Worm (Caenorhabditis elegans): ENCODE measurements around the gene ced-8.

Gene ced-8

ce11 chrX:8381651-8382050 lies 35.1 kb downstream of the ced-8 start (continued):
- TF ChIP-seq B0035.1 (tag; optimal IDR thresholded peaks at IDR 0.05) = no peak
- TF ChIP-seq K12H6.12 (tag; optimal IDR thresholded peaks at IDR 0.05) = no peak
- no peak for TF ChIP-seq lsy-27 (tag; optimal IDR thresholded peaks at IDR 0.05; ENCODE audit: borderline replicate concordance, insufficient read depth)
- no peak for TF ChIP-seq bed-2 (GFP tag; IDR thresholded peaks at IDR 0.05)
- TF ChIP-seq nfyb-1 (GFP tag; IDR thresholded peaks at IDR 0.05) = 0 out of 2 replicates have a peak, but pooled peaks have one; percentile 43
- no peak for TF ChIP-seq lin-40 (tag; optimal IDR thresholded peaks at IDR 0.05)
- TF ChIP-seq ztf-18 (tag; optimal IDR thresholded peaks at IDR 0.05) = peak; percentile 46
- TF ChIP-seq Y79H2A.3 (GFP tag; conservative IDR thresholded peaks at IDR 0.05) = no peak
- no peak for TF ChIP-seq nhr-120 (GFP tag; IDR thresholded peaks at IDR 0.05)
- no peak for TF ChIP-seq ztf-25 (GFP tag; IDR thresholded peaks at IDR 0.05)
- TF ChIP-seq fkh-3 (tag; optimal IDR thresholded peaks at IDR 0.05) = no peak
- TF ChIP-seq let-607 (tag; optimal IDR thresholded peaks at IDR 0.05) = peak in 1 of 2 experiments; percentile 34
- TF ChIP-seq F37B4.10 (GFP tag; IDR thresholded peaks at IDR 0.05) = no peak
- TF ChIP-seq efl-1 (GFP tag; optimal IDR thresholded peaks at IDR 0.05) = no peak
- TF ChIP-seq let-526 (GFP tag; IDR thresholded peaks at IDR 0.05) = no peak
- TF ChIP-seq F23B12.7 (tag; optimal IDR thresholded peaks at IDR 0.05; ENCODE audit: insufficient read depth) = peak; percentile 40
- no peak for TF ChIP-seq egrh-3 (GFP tag; IDR thresholded peaks at IDR 0.05)
- no peak for TF ChIP-seq F55B11.4 (tag; optimal IDR thresholded peaks at IDR 0.05; ENCODE audit: borderline replicate concordance, insufficient read depth)
- TF ChIP-seq unc-62 (GFP tag; optimal IDR thresholded peaks at IDR 0.05) = no peak
- peak; percentile 80 for TF ChIP-seq nhr-90 (tag; optimal IDR thresholded peaks at IDR 0.05)
- TF ChIP-seq snpc-1.1 (tag; optimal IDR thresholded peaks at IDR 0.05; ENCODE audit: insufficient read depth) = no peak
- peak; percentile 74 for TF ChIP-seq snpc-3.4 (tag; optimal IDR thresholded peaks at IDR 0.05)
- TF ChIP-seq xnd-1 (tag; optimal IDR thresholded peaks at IDR 0.05) = no peak
- TF ChIP-seq somi-1 (GFP tag; optimal IDR thresholded peaks at IDR 0.05) = no peak
- no peak for TF ChIP-seq sea-2 (GFP tag; IDR thresholded peaks at IDR 0.05)
- no peak for TF ChIP-seq dpl-1 (GFP tag; optimal IDR thresholded peaks at IDR 0.05)
- no peak for TF ChIP-seq mel-28 (tag; optimal IDR thresholded peaks at IDR 0.05; ENCODE audit: borderline replicate concordance)
- peak; percentile 28; the same call in 1 of the 2 replicates for TF ChIP-seq ekl-4 (GFP tag; IDR thresholded peaks at IDR 0.05)
- TF ChIP-seq madf-6 (GFP tag; IDR thresholded peaks at IDR 0.05) = peak; percentile 49; the same call in 1 of the 2 replicates
- TF ChIP-seq repo-1 (tag; optimal IDR thresholded peaks at IDR 0.05) = peak; percentile 58
- TF ChIP-seq ceh-100 (GFP tag; IDR thresholded peaks at IDR 0.05) = peak; percentile 45; the same call in 1 of the 2 replicates
- no peak for TF ChIP-seq ceh-91 (GFP tag; IDR thresholded peaks at IDR 0.05)
- peak; percentile 43 for TF ChIP-seq T07F8.4 (tag; optimal IDR thresholded peaks at IDR 0.05)
- TF ChIP-seq sptf-2 (GFP tag; optimal IDR thresholded peaks at IDR 0.05) = no peak
- TF ChIP-seq egl-18 (GFP tag; IDR thresholded peaks at IDR 0.05) = no peak
- no peak for TF ChIP-seq unc-130 (GFP tag; optimal IDR thresholded peaks at IDR 0.05)

ce11 chrX:8378312-8378711 lies 38.4 kb downstream of the ced-8 start, which contains the start of gene tbc-18:
tbc-18 (plus strand) TSS chrX:8378557.
- TF ChIP-seq K12H6.12 (tag; optimal IDR thresholded peaks at IDR 0.05) (peak; percentile 21), nhr-80 (tag; optimal IDR thresholded peaks at IDR 0.05) (peak; percentile 12), tbp1 (GFP tag; optimal IDR thresholded peaks at IDR 0.05) (peak; percentile 5), cebp-1 (GFP tag; IDR thresholded peaks at IDR 0.05) (no peak), cebp-1 (tag; optimal IDR thresholded peaks at IDR 0.05) (peak; percentile 54), zfh-2 (GFP tag; conservative IDR thresholded peaks at IDR 0.05) (no peak), fkh-3 (tag; optimal IDR thresholded peaks at IDR 0.05) (no peak), lin-35 (GFP tag; optimal IDR thresholded peaks at IDR 0.05) (peak in 1 of 3 experiments; percentile 2)

All from whole organism, young adult.